Worm (Caenorhabditis elegans) whole organism, L4/young adult: Measurements from ENCODE around the gene srh-16.

Experiments used
- W03F9.2 ChIP-seq: fragments of 150-350 bp; optimal IDR thresholded peaks from 2 replicates; lab custom pipeline; 2014; ENCODE audit warnings: missing biosample characterization, missing genetic modification characterization
- dao-5 ChIP-seq: sonication (generic microtip); optimal IDR thresholded peaks from 2 replicates; lab custom pipeline; 2016; ENCODE audit warnings: missing genotype, missing genetic modification characterization, moderate library complexity, missing compliant biosample characterization
- him-1 ChIP-seq: sonication (generic microtip); optimal IDR thresholded peaks from 2 replicates; lab custom pipeline; 2016; ENCODE audit warnings: missing genotype, missing genetic modification reagents, missing genetic modification characterization, missing compliant biosample characterization

The srh-16 gene

DNA sequence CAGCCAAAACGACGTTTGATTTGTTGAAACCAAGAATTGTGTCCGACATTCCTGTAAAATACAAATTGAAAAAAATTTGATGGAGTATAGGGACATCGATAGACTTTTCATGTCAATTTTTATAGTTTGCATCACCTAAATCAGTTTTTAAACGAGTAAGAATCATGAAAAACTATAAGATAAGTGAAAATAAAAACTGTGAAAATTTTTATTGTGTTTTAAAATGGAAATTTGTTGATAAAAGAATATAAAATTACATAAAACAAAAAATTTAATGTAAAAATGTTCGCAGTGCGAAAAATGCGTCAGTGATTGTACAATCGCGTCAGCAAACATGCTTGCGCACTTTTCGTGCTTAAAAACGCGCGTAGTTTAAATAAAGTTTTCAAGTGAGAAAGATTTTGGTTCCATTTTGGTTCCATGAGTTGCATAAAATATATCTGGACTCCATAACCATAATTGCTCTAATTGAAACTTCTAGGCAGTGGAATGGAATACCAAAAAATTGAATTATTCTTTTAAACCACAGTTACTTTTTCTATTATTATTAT is 51.8 kb downstream of the srh-16 start, which contains the start of gene tomm-20:
TSS of gene tomm-20 (minus strand) at position 51 of the 551 bp plus-strand sequence.
- TF ChIP-seq him-1 (tag; lab: Kevin White, UChicago), result peak; percentile 83
- TF ChIP-seq dao-5 (tag; lab: Kevin White, UChicago), result no peak
- peak; percentile 96 for TF ChIP-seq W03F9.2
